Fruit fly (Drosophila melanogaster): ENCODE data around the gene Ubi-p5E.
A peak's percentile ranks its signal among the peaks of the same experiment; 100 is the strongest.

Gene Ubi-p5E

DNA sequence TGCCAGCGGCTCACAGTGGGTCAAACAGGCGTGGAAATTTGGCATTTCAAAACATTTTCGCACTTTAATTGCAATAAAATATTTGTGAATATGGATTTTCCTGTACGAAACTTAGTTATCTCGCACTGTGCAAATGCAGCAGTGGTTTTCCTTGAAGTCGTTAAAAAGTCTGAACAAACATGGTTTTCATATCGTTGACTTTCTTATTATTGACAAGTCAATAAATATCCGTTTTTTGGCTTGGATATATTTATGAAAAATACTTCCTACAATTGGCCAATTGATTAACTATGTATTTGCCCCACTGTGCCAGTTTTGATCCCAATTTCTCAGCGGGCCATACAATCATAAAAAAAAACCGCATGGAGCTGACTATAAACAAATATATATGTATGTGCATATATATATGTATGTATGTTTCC is 14.0 kb downstream of the Ubi-p5E start:
- TF ChIP-seq Jra (GFP tag; optimal IDR thresholded peaks at IDR 0.05) (peak; percentile 65), psq (GFP tag; optimal IDR thresholded peaks at IDR 0.05) (peak; percentile 81), dsf (GFP tag; optimal IDR thresholded peaks at IDR 0.05; ENCODE audit: borderline replicate concordance) (peak; percentile 11), Vsx2 (GFP tag; optimal IDR thresholded peaks at IDR 0.05; ENCODE audit: partially characterized antibody) (no peak), Dfd (GFP tag; optimal IDR thresholded peaks at IDR 0.05) (no peak), rgr (GFP tag; optimal IDR thresholded peaks at IDR 0.05) (peak; percentile 91), GATAd (GFP tag; optimal IDR thresholded peaks at IDR 0.05) (no peak), Hr78 (GFP tag; optimal IDR thresholded peaks at IDR 0.05) (no peak), tai (GFP tag; optimal IDR thresholded peaks at IDR 0.05) (no peak), Sp1 (GFP tag; optimal IDR thresholded peaks at IDR 0.05) (peak; percentile 79), foxo (GFP tag; optimal IDR thresholded peaks at IDR 0.05) (peak; percentile 63 to 93), dl (GFP tag; optimal IDR thresholded peaks at IDR 0.05; ENCODE audit: insufficient read depth in 1 of 2, partially characterized antibody in 2 of 2) (no peak), pan (optimal IDR thresholded peaks at IDR 0.05) (no peak), Myc (optimal IDR thresholded peaks at IDR 0.05) (no peak), br (GFP tag; optimal IDR thresholded peaks at IDR 0.05) (peak; percentile 92), sv (GFP tag; optimal IDR thresholded peaks at IDR 0.05) (peak; percentile 94), Hr83 (GFP tag; optimal IDR thresholded peaks at IDR 0.05; ENCODE audit: poor library complexity, severe bottlenecking) (no peak), jim (GFP tag; optimal IDR thresholded peaks at IDR 0.05) (no peak), CG32264 (GFP tag; optimal IDR thresholded peaks at IDR 0.05) (peak; percentile 58), N (GFP tag; optimal IDR thresholded peaks at IDR 0.05) (no peak), woc (GFP tag; optimal IDR thresholded peaks at IDR 0.05) (peak; percentile 80), Hnf4 (GFP tag; optimal IDR thresholded peaks at IDR 0.05) (peak; percentile 76), h (GFP tag; optimal IDR thresholded peaks at IDR 0.05) (peak; percentile 92), CrebA (GFP tag; optimal IDR thresholded peaks at IDR 0.05; ENCODE audit: borderline replicate concordance) (no peak), HLH106 (tag; optimal IDR thresholded peaks at IDR 0.05) (peak; percentile 79), fru (GFP tag; optimal IDR thresholded peaks at IDR 0.05) (peak; percentile 92), usp (GFP tag; optimal IDR thresholded peaks at IDR 0.05) (no peak), Rel (GFP tag; optimal IDR thresholded peaks at IDR 0.05) (peak; percentile 71), Rel (tag; optimal IDR thresholded peaks at IDR 0.05) (no peak), OdsH (GFP tag; optimal IDR thresholded peaks at IDR 0.05) (peak; percentile 91), brk (GFP tag; optimal IDR thresholded peaks at IDR 0.05) (no peak), CG9705 (GFP tag; optimal IDR thresholded peaks at IDR 0.05) (peak; percentile 19), dmrt93B (GFP tag; optimal IDR thresholded peaks at IDR 0.05) (peak; percentile 77), lola (GFP tag; optimal IDR thresholded peaks at IDR 0.05) (no peak), Mio (GFP tag; optimal IDR thresholded peaks at IDR 0.05) (peak; percentile 47), ey (GFP tag; optimal IDR thresholded peaks at IDR 0.05) (peak; percentile 89), Abd-B (GFP tag; optimal IDR thresholded peaks at IDR 0.05) (no peak), sage (GFP tag; optimal IDR thresholded peaks at IDR 0.05) (peak; percentile 83), Dif (GFP tag; optimal IDR thresholded peaks at IDR 0.05; ENCODE audit: partially characterized antibody) (no peak)

dm6 chrX:6264456-6264855 is 15.0 kb downstream of the Ubi-p5E start:
- no peak for TF ChIP-seq Vsx2 (GFP tag; optimal IDR thresholded peaks at IDR 0.05; ENCODE audit: partially characterized antibody)

DNA sequence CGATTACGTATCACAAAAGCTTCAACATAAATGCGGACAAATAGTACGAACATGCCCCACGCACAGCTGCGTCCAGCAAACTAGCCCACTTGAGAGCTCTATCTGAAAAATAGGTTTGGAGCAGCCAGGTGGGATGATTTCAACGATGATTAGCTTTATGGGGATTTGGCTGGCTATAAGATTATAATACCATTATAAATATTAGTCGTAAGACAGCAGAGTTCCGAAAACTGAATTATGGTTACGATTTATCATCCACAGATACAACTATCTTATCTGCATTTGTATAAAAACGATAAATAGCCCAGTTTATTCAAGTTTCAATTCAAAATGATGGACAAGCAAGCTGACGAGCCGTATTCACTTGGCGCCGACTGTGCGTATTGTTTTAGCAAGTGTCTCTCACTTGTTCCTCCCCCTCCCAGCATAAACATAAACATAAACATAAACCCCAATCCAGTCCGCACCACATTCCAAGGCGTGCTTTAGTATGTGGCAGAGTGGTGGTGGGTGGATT is 15.8 kb downstream of the Ubi-p5E start:
- no peak for TF ChIP-seq Hr83 (GFP tag; optimal IDR thresholded peaks at IDR 0.05; ENCODE audit: poor library complexity, severe bottlenecking)
- TF ChIP-seq sv (GFP tag; optimal IDR thresholded peaks at IDR 0.05) = peak; percentile 36
